Fruit fly (Drosophila melanogaster) whole organism, wandering third instar larva: ENCODE data around the gene Rga.

Source experiments
- Dfd ChIP-seq: fragments of >200 bp; optimal IDR thresholded peaks from 2 replicates; lab custom pipeline; 2017; ENCODE audit warnings: missing biosample characterization, missing genetic modification characterization
- HLH106 ChIP-seq: fragments of 200-800 bp; optimal IDR thresholded peaks from 3 replicates; lab custom pipeline; 2019; ENCODE audit warnings: missing biosample characterization, mild to moderate bottlenecking, missing genetic modification characterization, moderate library complexity
- N ChIP-seq: fragments of >200 bp; optimal IDR thresholded peaks from 2 replicates; lab custom pipeline; 2018; ENCODE audit warnings: missing biosample characterization, missing external identifiers, missing genetic modification characterization
- Rel ChIP-seq, 2 experiments: fragments of 200-800 bp; sonication (Bioruptor generic) in 1 of 2; optimal IDR thresholded peaks; 2 replicates in 1 of 2; 3 replicates in 1 of 2; lab custom pipeline; 2016 to 2019; ENCODE audit warnings: mild to moderate bottlenecking in 2 of 2, missing biosample characterization in 2 of 2, missing genetic modification characterization in 2 of 2, moderate library complexity in 1 of 2
- br ChIP-seq: fragments of 200-800 bp; sonication (Bioruptor generic); optimal IDR thresholded peaks from 2 replicates; lab custom pipeline; 2016; ENCODE audit warnings: missing biosample characterization, missing genetic modification characterization
- brk ChIP-seq: fragments of 200-800 bp; sonication (Bioruptor generic); optimal IDR thresholded peaks from 2 replicates; lab custom pipeline; 2016; ENCODE audit warnings: missing biosample characterization, mild to moderate bottlenecking, missing genetic modification characterization
- foxo ChIP-seq, 2 experiments: fragments of 200-800 bp; sonication (Bioruptor generic); optimal IDR thresholded peaks; 2 replicates in 1 of 2; 3 replicates in 1 of 2; lab custom pipeline; 2016 to 2017; ENCODE audit warnings: missing biosample characterization in 2 of 2, missing genetic modification characterization in 2 of 2
- fru ChIP-seq: fragments of 200-800 bp; sonication (Bioruptor generic); optimal IDR thresholded peaks from 3 replicates; lab custom pipeline; 2016; ENCODE audit warnings: missing biosample characterization, mild to moderate bottlenecking, missing genetic modification characterization
- h ChIP-seq: fragments of 200-800 bp; sonication (Bioruptor generic); optimal IDR thresholded peaks from 3 replicates; lab custom pipeline; 2016; ENCODE audit warnings: missing biosample characterization, mild to moderate bottlenecking, missing genetic modification characterization
- jim ChIP-seq: fragments of 175-275, 200-325 bp; sonication (Bioruptor generic); optimal IDR thresholded peaks from 2 replicates; lab custom pipeline; 2016; ENCODE audit warnings: missing biosample characterization, mild to moderate bottlenecking, missing genetic modification characterization
- psq ChIP-seq: fragments of 200-800 bp; sonication (Bioruptor generic); optimal IDR thresholded peaks from 3 replicates; lab custom pipeline; 2017; ENCODE audit warnings: missing biosample characterization, mild to moderate bottlenecking, missing genetic modification characterization, moderate library complexity
- tai ChIP-seq: sonication (Bioruptor generic); optimal IDR thresholded peaks from 2 replicates; lab custom pipeline; 2016; ENCODE audit warnings: missing biosample characterization, missing genetic modification characterization
- usp ChIP-seq: fragments of >200 bp; optimal IDR thresholded peaks from 2 replicates; lab custom pipeline; 2017; ENCODE audit warnings: missing biosample characterization, missing genetic modification characterization

- TF ChIP-seq usp (no peak), h (GFP tag; lab: Kevin White, UChicago) (no peak), tai (GFP tag; lab: Kevin White, UChicago) (no peak), jim (GFP tag; lab: Kevin White, UChicago) (no peak), Rel (GFP tag; optimal IDR thresholded peaks at IDR 0.05; lab: Kevin White, UChicago) (no peak), Rel (tag; optimal IDR thresholded peaks at IDR 0.05; lab: Kevin White, UChicago) (no peak), HLH106 (tag; lab: Kevin White, UChicago) (no peak), br (GFP tag; lab: Kevin White, UChicago) (no peak), N (GFP tag; lab: Kevin White, UChicago) (no peak), Dfd (GFP tag; lab: Kevin White, UChicago) (no peak), brk (GFP tag; lab: Kevin White, UChicago) (no peak), psq (no peak), foxo (GFP tag; optimal IDR thresholded peaks at IDR 0.05; lab: Kevin White, UChicago) (no peak), fru (GFP tag; lab: Kevin White, UChicago) (no peak)
These were observed 24.3 kb downstream of the Rga start, which contains the start of gene PolZ2 for dm6 chr3R:5588573-5588972.
